Fruit fly (Drosophila melanogaster): ENCODE measurements around the gene CG11741.

Gene CG11741

dm6 chr3R:8528862-8529261, at the start of gene CG11741:
CG11741 (minus strand) TSS chr3R:8528877.
- TF ChIP-seq EcR (GFP tag; optimal IDR thresholded peaks at IDR 0.05): no peak
- no peak for TF ChIP-seq pan (optimal IDR thresholded peaks at IDR 0.05)
- TF ChIP-seq psq (optimal IDR thresholded peaks at IDR 0.05): no peak
- TF ChIP-seq Dll (optimal IDR thresholded peaks at IDR 0.05): no peak
- no peak for TF ChIP-seq usp (GFP tag; optimal IDR thresholded peaks at IDR 0.05)
- no peak for TF ChIP-seq CG8478 (optimal IDR thresholded peaks at IDR 0.05)

dm6 chr3R:8577409-8578255, 49.0 kb upstream of the CG11741 start, which contains the start of gene 5-HT2B:
5-HT2B (plus strand) TSS chr3R:8578205.
- TF ChIP-seq CG8478 (optimal IDR thresholded peaks at IDR 0.05): no peak
- no peak for TF ChIP-seq psq (optimal IDR thresholded peaks at IDR 0.05)
- TF ChIP-seq EcR (GFP tag; optimal IDR thresholded peaks at IDR 0.05): no peak
- TF ChIP-seq pan (optimal IDR thresholded peaks at IDR 0.05): no peak
- TF ChIP-seq usp (GFP tag; optimal IDR thresholded peaks at IDR 0.05): no peak
- no peak for TF ChIP-seq Dll (optimal IDR thresholded peaks at IDR 0.05)

dm6 chr3R:8563774-8564173, 35.1 kb upstream of the CG11741 start, which contains the start of gene Cenp-C:
Cenp-C (plus strand) TSS chr3R:8564105.
- TF ChIP-seq Dll (optimal IDR thresholded peaks at IDR 0.05) (no peak), usp (GFP tag; optimal IDR thresholded peaks at IDR 0.05) (no peak), psq (optimal IDR thresholded peaks at IDR 0.05) (no peak), EcR (GFP tag; optimal IDR thresholded peaks at IDR 0.05) (no peak), pan (optimal IDR thresholded peaks at IDR 0.05) (no peak), CG8478 (optimal IDR thresholded peaks at IDR 0.05) (no peak)

- TF ChIP-seq EcR (GFP tag; optimal IDR thresholded peaks at IDR 0.05) (no peak), usp (GFP tag; optimal IDR thresholded peaks at IDR 0.05) (no peak), psq (optimal IDR thresholded peaks at IDR 0.05) (no peak), Dll (optimal IDR thresholded peaks at IDR 0.05) (no peak), pan (optimal IDR thresholded peaks at IDR 0.05) (no peak), CG8478 (optimal IDR thresholded peaks at IDR 0.05) (no peak)
Observed at dm6 chr3R:8562484-8562886, 33.8 kb upstream of the CG11741 start, which contains the start of the genes mRpS18A and CG31460. mRpS18A (minus strand) TSS chr3R:8562593. CG31460 (plus strand) TSS chr3R:8562673.

- TF ChIP-seq Dll (optimal IDR thresholded peaks at IDR 0.05) (no peak), pan (optimal IDR thresholded peaks at IDR 0.05) (no peak), EcR (GFP tag; optimal IDR thresholded peaks at IDR 0.05) (no peak), psq (optimal IDR thresholded peaks at IDR 0.05) (no peak), CG8478 (optimal IDR thresholded peaks at IDR 0.05) (no peak), usp (GFP tag; optimal IDR thresholded peaks at IDR 0.05) (no peak)
Observed at dm6 chr3R:8561522-8561921, 32.8 kb upstream of the CG11741 start, which contains the start of gene pch2. pch2 (minus strand) TSS chr3R:8561764.

dm6 chr3R:8552308-8552707, 23.6 kb upstream of the CG11741 start, which contains the start of gene Or85d:
Or85d (plus strand) TSS chr3R:8552608.
- no peak for TF ChIP-seq psq (optimal IDR thresholded peaks at IDR 0.05)
- no peak for TF ChIP-seq pan (optimal IDR thresholded peaks at IDR 0.05)
- no peak for TF ChIP-seq EcR (GFP tag; optimal IDR thresholded peaks at IDR 0.05)
- TF ChIP-seq Dll (optimal IDR thresholded peaks at IDR 0.05): no peak
- TF ChIP-seq CG8478 (optimal IDR thresholded peaks at IDR 0.05): no peak
- no peak for TF ChIP-seq usp (GFP tag; optimal IDR thresholded peaks at IDR 0.05)

- no peak for TF ChIP-seq EcR (GFP tag; optimal IDR thresholded peaks at IDR 0.05)
- no peak for TF ChIP-seq pan (optimal IDR thresholded peaks at IDR 0.05)
- no peak for TF ChIP-seq psq (optimal IDR thresholded peaks at IDR 0.05)
- TF ChIP-seq CG8478 (optimal IDR thresholded peaks at IDR 0.05): no peak
- no peak for TF ChIP-seq usp (GFP tag; optimal IDR thresholded peaks at IDR 0.05)
Observed at dm6 chr3R:8545915-8546314, 17.2 kb upstream of the CG11741 start.

dm6 chr3R:8524277-8524676, 4.4 kb downstream of the CG11741 start:
- TF ChIP-seq EcR (GFP tag; optimal IDR thresholded peaks at IDR 0.05) (no peak), CG8478 (optimal IDR thresholded peaks at IDR 0.05) (no peak), Dll (optimal IDR thresholded peaks at IDR 0.05) (no peak), pan (optimal IDR thresholded peaks at IDR 0.05) (no peak), psq (optimal IDR thresholded peaks at IDR 0.05) (no peak), usp (GFP tag; optimal IDR thresholded peaks at IDR 0.05) (no peak)

dm6 chr3R:8523668-8524067, 5.0 kb downstream of the CG11741 start, which contains the start of gene CG31259:
CG31259 (plus strand) TSS chr3R:8523944.
- TF ChIP-seq usp (GFP tag; optimal IDR thresholded peaks at IDR 0.05) (no peak), CG8478 (optimal IDR thresholded peaks at IDR 0.05) (no peak), Dll (optimal IDR thresholded peaks at IDR 0.05) (no peak), EcR (GFP tag; optimal IDR thresholded peaks at IDR 0.05) (no peak), pan (optimal IDR thresholded peaks at IDR 0.05) (no peak), psq (optimal IDR thresholded peaks at IDR 0.05) (no peak)

- no peak for TF ChIP-seq pan (optimal IDR thresholded peaks at IDR 0.05)
- no peak for TF ChIP-seq psq (optimal IDR thresholded peaks at IDR 0.05)
- no peak for TF ChIP-seq usp (GFP tag; optimal IDR thresholded peaks at IDR 0.05)
- no peak for TF ChIP-seq CG8478 (optimal IDR thresholded peaks at IDR 0.05)
- no peak for TF ChIP-seq Dll (optimal IDR thresholded peaks at IDR 0.05)
- TF ChIP-seq EcR (GFP tag; optimal IDR thresholded peaks at IDR 0.05): no peak
Observed at dm6 chr3R:8521499-8521898, 7.2 kb downstream of the CG11741 start, which contains the start of gene CG31454. CG31454 (plus strand) TSS chr3R:8521658.

- TF ChIP-seq psq (optimal IDR thresholded peaks at IDR 0.05): no peak
- TF ChIP-seq CG8478 (optimal IDR thresholded peaks at IDR 0.05): no peak
- TF ChIP-seq Dll (optimal IDR thresholded peaks at IDR 0.05): no peak
- no peak for TF ChIP-seq usp (GFP tag; optimal IDR thresholded peaks at IDR 0.05)
- TF ChIP-seq pan (optimal IDR thresholded peaks at IDR 0.05): no peak
- no peak for TF ChIP-seq EcR (GFP tag; optimal IDR thresholded peaks at IDR 0.05)
Observed at dm6 chr3R:8520809-8521208, 7.9 kb downstream of the CG11741 start.

dm6 chr3R:8519157-8519556, 9.5 kb downstream of the CG11741 start:
- TF ChIP-seq psq (optimal IDR thresholded peaks at IDR 0.05) (no peak), Dll (optimal IDR thresholded peaks at IDR 0.05) (no peak), pan (optimal IDR thresholded peaks at IDR 0.05) (no peak), usp (GFP tag; optimal IDR thresholded peaks at IDR 0.05) (no peak), EcR (GFP tag; optimal IDR thresholded peaks at IDR 0.05) (no peak), CG8478 (optimal IDR thresholded peaks at IDR 0.05) (no peak)
